Worm (Caenorhabditis elegans) whole organism, mixed stage, embryonic: ENCODE results near the gene srsy-1.

Source experiments
- bed-3 ChIP-seq: fragments of 200-800 bp; sonication (Bioruptor generic); optimal IDR thresholded peaks from 3 replicates; lab custom pipeline; 2018; ENCODE audit warnings: mild to moderate bottlenecking, missing genetic modification characterization, moderate library complexity, missing compliant biosample characterization
- elt-3 ChIP-seq: fragments of 150-350 bp; optimal IDR thresholded peaks from 2 replicates; lab custom pipeline; 2014; ENCODE audit warnings: missing biosample characterization, missing genetic modification characterization
- nhr-237 ChIP-seq: fragments of 150-350 bp; optimal IDR thresholded peaks from 2 replicates; lab custom pipeline; 2014; ENCODE audit warnings: missing biosample characterization, missing genetic modification characterization
- nhr-28 ChIP-seq: fragments of 150-350 bp; optimal IDR thresholded peaks from 2 replicates; lab custom pipeline; 2014; ENCODE audit warnings: missing biosample characterization, missing genetic modification characterization
- sptf-1 ChIP-seq: sonication (generic microtip); optimal IDR thresholded peaks from 2 replicates; lab custom pipeline; 2017; ENCODE audit warnings: mild to moderate bottlenecking, missing genetic modification characterization, moderate library complexity, missing compliant biosample characterization
- tbx-8 ChIP-seq: fragments of 200-800 bp; sonication (Bioruptor generic); optimal IDR thresholded peaks from 2 replicates; lab custom pipeline; 2018; ENCODE audit warnings: mild to moderate bottlenecking, missing genetic modification characterization, moderate library complexity, missing compliant biosample characterization
- zip-8 ChIP-seq: fragments of 150-350 bp; optimal IDR thresholded peaks from 2 replicates; lab custom pipeline; 2014; ENCODE audit warnings: missing biosample characterization, missing genetic modification characterization

DNA sequence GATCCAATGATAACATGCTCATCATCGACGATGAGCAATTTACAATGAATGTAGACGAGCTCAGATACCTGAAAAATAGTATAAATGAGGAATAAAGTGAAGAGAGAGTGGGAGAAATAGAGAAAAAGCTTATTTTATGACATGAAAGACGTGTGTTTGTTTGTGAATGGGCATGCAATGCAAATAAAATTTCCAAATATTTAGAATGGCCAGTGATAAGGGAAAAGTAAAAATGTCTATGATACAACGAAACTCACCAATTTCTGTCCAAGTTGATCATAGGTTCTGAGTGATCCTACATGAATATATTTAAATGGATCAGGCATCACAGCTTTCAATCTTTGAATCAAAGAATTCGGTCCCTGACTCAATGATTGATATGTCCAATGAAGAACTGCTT lies 29.7 kb upstream of the srsy-1 start:
- TF ChIP-seq sptf-1 (tag; lab: Kevin White, UChicago): no peak
- no peak for TF ChIP-seq nhr-28 (tag; lab: Kevin White, UChicago)
- no peak for TF ChIP-seq tbx-8 (GFP tag; lab: Kevin White, UChicago)
- TF ChIP-seq nhr-237: no peak
- TF ChIP-seq zip-8 (tag; lab: Kevin White, UChicago): no peak
- TF ChIP-seq elt-3 (tag; lab: Kevin White, UChicago): no peak
- TF ChIP-seq bed-3: no peak
